Worm (Caenorhabditis elegans) whole organism, L2 larva: ENCODE results near the gene R13H4.5.

ENCODE experiments used
- Y55F3AM.14 ChIP-seq: fragments of 200-800 bp; sonication (Bioruptor generic); optimal IDR thresholded peaks from 2 replicates; lab custom pipeline; 2018; ENCODE audit warnings: mild to moderate bottlenecking, missing genetic modification characterization, missing compliant biosample characterization
- ama-1 ChIP-seq: fragments of 150-350 bp; optimal IDR thresholded peaks from 2 replicates; lab custom pipeline; 2018; ENCODE audit warnings: inconsistent platforms
- nhr-12 ChIP-seq: fragments of 150-350 bp; optimal IDR thresholded peaks from 2 replicates; lab custom pipeline; 2014; ENCODE audit warnings: missing biosample characterization, missing genetic modification characterization
- nhr-237 ChIP-seq: fragments of 150-350 bp; optimal IDR thresholded peaks from 2 replicates; lab custom pipeline; 2014; ENCODE audit warnings: missing biosample characterization, missing genetic modification characterization
- unc-39 ChIP-seq: fragments of 150-350 bp; optimal IDR thresholded peaks from 2 replicates; lab custom pipeline; 2014; ENCODE audit warnings: missing biosample characterization, missing genetic modification characterization
- unc-62 ChIP-seq: fragments of 150-350 bp; optimal IDR thresholded peaks from 2 replicates; lab custom pipeline; 2014; ENCODE audit warnings: missing biosample characterization, missing genetic modification reagents, missing genetic modification characterization
- ztf-4 ChIP-seq: fragments of 150-350 bp; optimal IDR thresholded peaks from 2 replicates; lab custom pipeline; 2014; ENCODE audit warnings: missing biosample characterization, missing genetic modification characterization

ce11 chrV:11823978-11824377 is 36.5 kb upstream of the R13H4.5 start:
- peak; percentile 45 for TF ChIP-seq ama-1 (lab: Kevin White, UChicago)
- no peak for TF ChIP-seq unc-39
- peak; percentile 39 for TF ChIP-seq unc-62 (GFP tag; lab: Kevin White, UChicago)
- TF ChIP-seq nhr-12 (tag; lab: Kevin White, UChicago): no peak
- TF ChIP-seq nhr-237: no peak
- peak; percentile 78 for TF ChIP-seq ztf-4 (tag; lab: Kevin White, UChicago)
- no peak for TF ChIP-seq Y55F3AM.14 (GFP tag; lab: Kevin White, UChicago)
